Worm (Caenorhabditis elegans) whole organism, L2 larva: ENCODE measurements around the gene nphp-4.

Source experiments
- F13H6.1 ChIP-seq: sonication (generic microtip); optimal IDR thresholded peaks from 2 replicates; lab custom pipeline; 2016; ENCODE audit warnings: missing genetic modification characterization, missing compliant biosample characterization
- R02D3.7 ChIP-seq: fragments of 150-350 bp; optimal IDR thresholded peaks from 2 replicates; lab custom pipeline; 2014; ENCODE audit warnings: missing biosample characterization, missing genetic modification characterization
- alr-1 ChIP-seq: fragments of 150-350 bp; optimal IDR thresholded peaks from 2 replicates; lab custom pipeline; 2014; ENCODE audit warnings: missing biosample characterization, missing genetic modification characterization
- blmp-1 ChIP-seq: sonication (generic microtip); optimal IDR thresholded peaks from 2 replicates; lab custom pipeline; 2017; ENCODE audit warnings: missing genetic modification characterization, mild to moderate bottlenecking, missing compliant biosample characterization, antibody characterized with exemption, moderate library complexity; ENCODE audit not compliant: insufficient read depth
- crh-2 ChIP-seq: sonication (generic microtip); optimal IDR thresholded peaks from 2 replicates; lab custom pipeline; 2017; ENCODE audit warnings: missing biosample characterization, missing genetic modification characterization
- egl-27 ChIP-seq: sonication (generic microtip); optimal IDR thresholded peaks from 3 replicates; lab custom pipeline; 2017; ENCODE audit warnings: missing biosample characterization, missing genetic modification reagents, missing genetic modification characterization
- lin-13 ChIP-seq: fragments of 150-350 bp; optimal IDR thresholded peaks from 2 replicates; lab custom pipeline; 2014; ENCODE audit warnings: missing biosample characterization, missing genetic modification reagents, missing genetic modification characterization
- mbf-1 ChIP-seq: sonication (generic microtip); optimal IDR thresholded peaks from 2 replicates; lab custom pipeline; 2017; ENCODE audit warnings: missing biosample characterization, missing genetic modification characterization
- nhr-11 ChIP-seq: fragments of 150-350 bp; optimal IDR thresholded peaks from 2 replicates; lab custom pipeline; 2014; ENCODE audit warnings: missing biosample characterization, missing genetic modification characterization
- nhr-12 ChIP-seq: fragments of 150-350 bp; optimal IDR thresholded peaks from 2 replicates; lab custom pipeline; 2014; ENCODE audit warnings: missing biosample characterization, missing genetic modification characterization
- nhr-23 ChIP-seq: fragments of 150-350 bp; optimal IDR thresholded peaks from 2 replicates; lab custom pipeline; 2014; ENCODE audit warnings: missing biosample characterization, missing genetic modification reagents, missing genetic modification characterization
- nhr-25 ChIP-seq: fragments of 150-350 bp; sonication (generic microtip); optimal IDR thresholded peaks from 3 replicates; lab custom pipeline; 2014; ENCODE audit warnings: missing biosample characterization, missing genetic modification characterization
- unc-62 ChIP-seq: fragments of 150-350 bp; optimal IDR thresholded peaks from 2 replicates; lab custom pipeline; 2014; ENCODE audit warnings: missing biosample characterization, missing genetic modification reagents, missing genetic modification characterization

DNA sequence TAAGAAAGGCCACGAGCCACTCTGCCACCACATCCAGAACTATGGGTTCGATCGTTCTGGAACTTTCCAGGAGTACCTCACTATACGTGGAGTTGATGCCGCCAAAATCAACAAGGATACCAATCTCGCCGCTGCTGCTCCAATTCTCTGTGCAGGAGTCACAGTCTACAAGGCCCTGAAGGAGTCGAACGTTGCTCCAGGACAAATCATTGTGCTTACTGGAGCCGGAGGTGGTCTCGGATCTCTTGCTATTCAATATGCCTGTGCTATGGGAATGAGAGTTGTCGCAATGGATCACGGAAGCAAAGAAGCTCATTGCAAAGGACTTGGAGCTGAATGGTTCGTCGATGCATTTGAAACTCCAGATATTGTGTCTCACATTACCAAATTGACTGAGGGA lies 45.1 kb upstream of the nphp-4 start:
- TF ChIP-seq alr-1 (tag; lab: Kevin White, UChicago), result no peak
- TF ChIP-seq lin-13, result peak; percentile 21
- TF ChIP-seq mbf-1 (tag; lab: Kevin White, UChicago), result no peak
- TF ChIP-seq nhr-25 (tag; lab: Kevin White, UChicago), result no peak
- TF ChIP-seq unc-62 (GFP tag; lab: Kevin White, UChicago), result no peak
- no peak for TF ChIP-seq F13H6.1 (tag; lab: Kevin White, UChicago)
- TF ChIP-seq nhr-12 (tag; lab: Kevin White, UChicago), result no peak
- TF ChIP-seq blmp-1 (tag; lab: Kevin White, UChicago), result no peak
- TF ChIP-seq crh-2 (tag; lab: Kevin White, UChicago), result no peak
- no peak for TF ChIP-seq R02D3.7 (tag; lab: Kevin White, UChicago)
- TF ChIP-seq nhr-11, result no peak
- TF ChIP-seq nhr-23 (tag; lab: Kevin White, UChicago), result no peak
- no peak for TF ChIP-seq egl-27 (tag; lab: Kevin White, UChicago)
